Worm (Caenorhabditis elegans) whole organism, mixed stage, embryonic: ENCODE measurements around the gene pqn-39.
A peak's percentile ranks its signal among the peaks of the same experiment; 100 is the strongest.

Experiments
- M03D4.4 ChIP-seq: sonication (generic microtip); optimal IDR thresholded peaks from 2 replicates; lab custom pipeline; 2017; ENCODE audit warnings: mild to moderate bottlenecking, missing genetic modification characterization, missing compliant biosample characterization
- bed-3 ChIP-seq: fragments of 200-800 bp; sonication (Bioruptor generic); optimal IDR thresholded peaks from 3 replicates; lab custom pipeline; 2018; ENCODE audit warnings: mild to moderate bottlenecking, missing genetic modification characterization, moderate library complexity, missing compliant biosample characterization
- blmp-1 ChIP-seq: fragments of 150-350 bp; optimal IDR thresholded peaks from 2 replicates; lab custom pipeline; 2014; ENCODE audit warnings: missing biosample characterization, missing genetic modification characterization
- ceh-39 ChIP-seq: fragments of 150-350 bp; optimal IDR thresholded peaks from 2 replicates; lab custom pipeline; 2014; ENCODE audit warnings: missing biosample characterization, missing genetic modification characterization
- ceh-43 ChIP-seq: fragments of 200-800 bp; sonication (Bioruptor generic); optimal IDR thresholded peaks from 2 replicates; lab custom pipeline; 2018; ENCODE audit warnings: mild to moderate bottlenecking, missing genetic modification characterization, moderate library complexity, missing compliant biosample characterization
- ceh-83 ChIP-seq: fragments of 200-800 bp; sonication (Bioruptor generic); optimal IDR thresholded peaks from 2 replicates; lab custom pipeline; 2018; ENCODE audit warnings: mild to moderate bottlenecking, missing genetic modification characterization, missing compliant biosample characterization
- ces-1 ChIP-seq: fragments of 150-350 bp; optimal IDR thresholded peaks from 2 replicates; lab custom pipeline; 2014; ENCODE audit warnings: missing biosample characterization, missing genetic modification reagents, missing genetic modification characterization
- cnd-1 ChIP-seq: fragments of 200-800 bp; sonication (Bioruptor generic); optimal IDR thresholded peaks from 2 replicates; lab custom pipeline; 2018; ENCODE audit warnings: mild to moderate bottlenecking, missing genetic modification characterization, missing compliant biosample characterization
- drap-1 ChIP-seq: fragments of 200-800 bp; sonication (Bioruptor generic); optimal IDR thresholded peaks from 3 replicates; lab custom pipeline; 2018; ENCODE audit warnings: mild to moderate bottlenecking, missing genetic modification characterization, missing compliant biosample characterization
- elt-1 ChIP-seq: sonication (generic microtip); optimal IDR thresholded peaks from 2 replicates; lab custom pipeline; 2017; ENCODE audit warnings: missing genetic modification characterization, mild to moderate bottlenecking, missing compliant biosample characterization, antibody characterized with exemption, moderate library complexity, borderline replicate concordance; ENCODE audit not compliant: insufficient read depth
- elt-3 ChIP-seq: fragments of 150-350 bp; optimal IDR thresholded peaks from 2 replicates; lab custom pipeline; 2014; ENCODE audit warnings: missing biosample characterization, missing genetic modification characterization
- flh-1 ChIP-seq: fragments of 200-800 bp; sonication (Bioruptor generic); optimal IDR thresholded peaks from 2 replicates; lab custom pipeline; 2018; ENCODE audit warnings: mild to moderate bottlenecking, missing genetic modification characterization, moderate library complexity, missing compliant biosample characterization
- ham-2 ChIP-seq: fragments of 200-800 bp; sonication (Bioruptor generic); optimal IDR thresholded peaks from 2 replicates; lab custom pipeline; 2018; ENCODE audit warnings: mild to moderate bottlenecking, missing genetic modification characterization, missing compliant biosample characterization
- hlh-1 ChIP-seq: fragments of 150-350 bp; optimal IDR thresholded peaks from 2 replicates; lab custom pipeline; 2014; ENCODE audit warnings: missing biosample characterization, missing genetic modification reagents, missing genetic modification characterization
- lin-13 ChIP-seq: fragments of 150-350 bp; optimal IDR thresholded peaks from 2 replicates; lab custom pipeline; 2014; ENCODE audit warnings: missing biosample characterization, missing genetic modification characterization
- lin-32 ChIP-seq: fragments of 200-800 bp; sonication (Bioruptor generic); optimal IDR thresholded peaks from 2 replicates; lab custom pipeline; 2018; ENCODE audit warnings: mild to moderate bottlenecking, missing genetic modification characterization, missing compliant biosample characterization
- lsy-2 ChIP-seq: fragments of 150-350 bp; optimal IDR thresholded peaks from 2 replicates; lab custom pipeline; 2014; ENCODE audit warnings: missing biosample characterization, missing genetic modification characterization
- mab-5 ChIP-seq: fragments of 150-350 bp; optimal IDR thresholded peaks from 2 replicates; lab custom pipeline; 2014; ENCODE audit warnings: missing biosample characterization, missing genetic modification characterization
- mep-1 ChIP-seq: fragments of 150-350 bp; optimal IDR thresholded peaks from 2 replicates; lab custom pipeline; 2017; ENCODE audit warnings: missing biosample characterization, missing genetic modification reagents, missing genetic modification characterization, inconsistent platforms
- mls-2 ChIP-seq: sonication (generic microtip); optimal IDR thresholded peaks from 2 replicates; lab custom pipeline; 2016; ENCODE audit warnings: mild to moderate bottlenecking, missing genetic modification characterization, moderate library complexity, missing compliant biosample characterization
- nhr-12 ChIP-seq: fragments of 150-350 bp; optimal IDR thresholded peaks from 2 replicates; lab custom pipeline; 2014; ENCODE audit warnings: missing biosample characterization, missing genetic modification characterization
- nhr-2 ChIP-seq: fragments of 150-350 bp; optimal IDR thresholded peaks from 2 replicates; lab custom pipeline; 2014; ENCODE audit warnings: missing biosample characterization, missing genetic modification characterization
- nhr-237 ChIP-seq: fragments of 150-350 bp; optimal IDR thresholded peaks from 2 replicates; lab custom pipeline; 2014; ENCODE audit warnings: missing biosample characterization, missing genetic modification characterization
- nhr-28 ChIP-seq: fragments of 150-350 bp; optimal IDR thresholded peaks from 2 replicates; lab custom pipeline; 2014; ENCODE audit warnings: missing biosample characterization, missing genetic modification characterization
- nhr-76 ChIP-seq: sonication (generic microtip); optimal IDR thresholded peaks from 2 replicates; lab custom pipeline; 2017; ENCODE audit warnings: missing biosample characterization, missing genetic modification characterization
- pha-4 ChIP-seq: fragments of 150-350 bp; optimal IDR thresholded peaks from 2 replicates; lab custom pipeline; 2018; ENCODE audit warnings: missing biosample characterization, missing genetic modification reagents, missing genetic modification characterization
- sem-2 ChIP-seq: fragments of 200-800 bp; sonication (Bioruptor generic); optimal IDR thresholded peaks from 2 replicates; lab custom pipeline; 2018; ENCODE audit warnings: mild to moderate bottlenecking, missing genetic modification characterization, missing compliant biosample characterization
- snpc-4 ChIP-seq: fragments of 150-350 bp; optimal IDR thresholded peaks from 2 replicates; lab custom pipeline; 2014; ENCODE audit warnings: missing biosample characterization, missing genetic modification characterization
- sptf-1 ChIP-seq: sonication (generic microtip); optimal IDR thresholded peaks from 2 replicates; lab custom pipeline; 2017; ENCODE audit warnings: mild to moderate bottlenecking, missing genetic modification characterization, moderate library complexity, missing compliant biosample characterization
- tbx-8 ChIP-seq: fragments of 200-800 bp; sonication (Bioruptor generic); optimal IDR thresholded peaks from 2 replicates; lab custom pipeline; 2018; ENCODE audit warnings: mild to moderate bottlenecking, missing genetic modification characterization, moderate library complexity, missing compliant biosample characterization
- unc-120 ChIP-seq: sonication (generic microtip); optimal IDR thresholded peaks from 2 replicates; lab custom pipeline; 2017; ENCODE audit warnings: missing genetic modification characterization, missing compliant biosample characterization; ENCODE audit not compliant: poor library complexity, severe bottlenecking
- unc-39 ChIP-seq: fragments of 150-350 bp; optimal IDR thresholded peaks from 2 replicates; lab custom pipeline; 2014; ENCODE audit warnings: missing biosample characterization, missing genetic modification characterization
- unc-62 ChIP-seq: fragments of 150-350 bp; optimal IDR thresholded peaks from 2 replicates; lab custom pipeline; 2014; ENCODE audit warnings: missing biosample characterization, missing genetic modification reagents, missing genetic modification characterization
- zip-8 ChIP-seq: fragments of 150-350 bp; optimal IDR thresholded peaks from 2 replicates; lab custom pipeline; 2014; ENCODE audit warnings: missing biosample characterization, missing genetic modification characterization
- ztf-11 ChIP-seq: fragments of 150-350 bp; optimal IDR thresholded peaks from 2 replicates; lab custom pipeline; 2014; ENCODE audit warnings: missing biosample characterization, missing genetic modification characterization

The pqn-39 gene

DNA sequence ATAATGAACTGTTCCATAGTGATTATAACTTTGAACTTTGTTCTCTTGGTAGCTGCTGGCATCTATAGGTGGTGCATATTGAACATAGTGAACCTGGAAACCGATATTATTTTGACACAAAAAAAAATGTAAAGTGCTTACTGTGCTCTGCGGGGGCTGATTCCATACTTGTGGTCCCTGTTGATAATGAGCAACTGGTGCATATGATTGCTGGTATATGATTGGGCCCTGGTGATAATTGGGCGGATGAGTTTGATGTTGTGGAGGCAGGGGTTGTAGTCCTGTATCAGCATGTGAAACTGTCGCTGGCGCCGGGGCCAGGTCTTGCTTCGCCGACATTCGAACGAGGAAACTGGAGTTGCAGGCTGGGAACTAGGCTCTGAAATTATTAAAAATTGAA is at the start of gene pqn-39:
Gene pqn-39, minus strand, starts transcription at position 385 of the 400 bp plus-strand sequence.
- TF ChIP-seq nhr-12 (tag; lab: Kevin White, UChicago) (no peak), elt-3 (no peak), nhr-237 (tag; lab: Kevin White, UChicago) (no peak), elt-1 (tag; lab: Kevin White, UChicago) (no peak)

DNA sequence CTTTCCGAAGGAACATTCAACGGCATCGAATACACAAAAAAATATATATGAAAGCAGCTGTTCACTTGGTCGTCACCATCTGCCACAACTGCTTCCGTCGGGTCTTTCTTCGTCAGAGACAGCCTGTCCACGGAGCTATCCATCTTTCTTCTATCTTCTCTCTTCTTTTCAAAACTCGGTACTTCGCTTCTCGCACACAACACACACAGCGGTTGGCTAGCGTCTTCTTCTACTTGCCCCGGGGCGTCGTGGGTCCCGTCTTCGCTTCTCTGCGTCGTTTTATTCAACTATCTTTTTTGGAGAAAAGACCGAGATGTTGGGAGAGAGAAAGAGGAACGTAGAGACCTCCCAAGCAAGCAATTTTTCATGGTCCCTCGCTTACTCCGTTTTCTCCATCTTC is 48.2 kb upstream of the pqn-39 start:
- TF ChIP-seq nhr-12 (tag; lab: Kevin White, UChicago) (no peak), drap-1 (GFP tag; lab: Kevin White, UChicago) (no peak), unc-39 (tag; lab: Kevin White, UChicago) (no peak), nhr-2 (tag; lab: Kevin White, UChicago) (no peak), ces-1 (GFP tag; lab: Kevin White, UChicago) (peak; percentile 87), sem-2 (GFP tag; lab: Kevin White, UChicago) (no peak), snpc-4 (tag; lab: Kevin White, UChicago) (no peak), blmp-1 (tag; lab: Kevin White, UChicago) (no peak), elt-3 (no peak), lsy-2 (tag; lab: Kevin White, UChicago) (peak; percentile 18), ceh-43 (no peak), ztf-11 (peak; percentile 38), nhr-237 (tag; lab: Kevin White, UChicago) (no peak), unc-62 (GFP tag; lab: Kevin White, UChicago) (peak; percentile 96), mls-2 (tag; lab: Kevin White, UChicago) (peak; percentile 35), ham-2 (GFP tag; lab: Kevin White, UChicago) (no peak), lin-13 (tag; lab: Kevin White, UChicago) (no peak), unc-120 (tag; lab: Kevin White, UChicago) (peak; percentile 81), ceh-39 (tag; lab: Kevin White, UChicago) (no peak), tbx-8 (no peak), lin-32 (GFP tag; lab: Kevin White, UChicago) (peak; percentile 50), nhr-76 (tag; lab: Kevin White, UChicago) (no peak), mep-1 (tag; lab: Kevin White, UChicago) (no peak), cnd-1 (tag; lab: Kevin White, UChicago) (peak; percentile 91), nhr-28 (tag; lab: Kevin White, UChicago) (no peak), flh-1 (GFP tag; lab: Kevin White, UChicago) (no peak), bed-3 (GFP tag; lab: Kevin White, UChicago) (no peak), pha-4 (tag; lab: Kevin White, UChicago) (no peak), zip-8 (tag; lab: Kevin White, UChicago) (no peak), ceh-83 (GFP tag; lab: Kevin White, UChicago) (no peak), M03D4.4 (peak; percentile 3), mab-5 (tag; lab: Kevin White, UChicago) (no peak), sptf-1 (tag; lab: Kevin White, UChicago) (no peak), elt-1 (tag; lab: Kevin White, UChicago) (no peak), hlh-1 (tag; lab: Kevin White, UChicago) (peak; percentile 99)
- TF ChIP-seq, all 35 proteins: peak for 10

DNA sequence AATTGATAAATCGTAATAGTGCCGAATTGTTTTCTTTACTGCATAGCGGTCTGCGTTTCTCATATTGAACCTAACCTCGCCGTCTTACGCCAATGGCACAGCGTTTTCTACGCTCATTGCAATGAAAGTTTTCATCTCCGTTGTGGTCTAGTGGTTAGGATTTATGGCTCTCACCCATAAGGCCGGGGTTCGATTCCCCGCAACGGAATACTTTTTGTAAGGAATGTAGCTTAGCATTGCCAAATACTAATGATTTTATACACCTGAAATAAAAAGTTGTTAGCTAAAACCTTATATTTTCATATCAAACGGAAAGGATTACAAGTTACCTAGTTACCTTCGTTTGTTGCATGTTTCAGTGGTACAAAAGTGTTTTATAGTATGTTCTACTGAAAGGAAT is 47.3 kb upstream of the pqn-39 start:
- TF ChIP-seq unc-120 (tag; lab: Kevin White, UChicago) (peak; percentile 99), unc-39 (tag; lab: Kevin White, UChicago) (no peak), mls-2 (tag; lab: Kevin White, UChicago) (peak; percentile 88), nhr-237 (tag; lab: Kevin White, UChicago) (peak; percentile 20), pha-4 (tag; lab: Kevin White, UChicago) (peak; percentile 64), lsy-2 (tag; lab: Kevin White, UChicago) (peak; percentile 1), M03D4.4 (peak; percentile 87), zip-8 (tag; lab: Kevin White, UChicago) (no peak), hlh-1 (tag; lab: Kevin White, UChicago) (peak; percentile 27), snpc-4 (tag; lab: Kevin White, UChicago) (no peak), ceh-39 (tag; lab: Kevin White, UChicago) (no peak), bed-3 (GFP tag; lab: Kevin White, UChicago) (peak; percentile 79), lin-13 (tag; lab: Kevin White, UChicago) (no peak), sptf-1 (tag; lab: Kevin White, UChicago) (peak; percentile 93), ceh-43 (peak; percentile 78), flh-1 (GFP tag; lab: Kevin White, UChicago) (peak; percentile 66), ceh-83 (GFP tag; lab: Kevin White, UChicago) (peak; percentile 85), sem-2 (GFP tag; lab: Kevin White, UChicago) (peak; percentile 66), cnd-1 (tag; lab: Kevin White, UChicago) (peak; percentile 81), ham-2 (GFP tag; lab: Kevin White, UChicago) (peak; percentile 92), ces-1 (GFP tag; lab: Kevin White, UChicago) (peak; percentile 62), nhr-2 (tag; lab: Kevin White, UChicago) (no peak), lin-32 (GFP tag; lab: Kevin White, UChicago) (peak; percentile 61), elt-1 (tag; lab: Kevin White, UChicago) (no peak), tbx-8 (peak; percentile 23), drap-1 (GFP tag; lab: Kevin White, UChicago) (peak; percentile 91), mab-5 (tag; lab: Kevin White, UChicago) (peak; percentile 47), nhr-76 (tag; lab: Kevin White, UChicago) (no peak), nhr-28 (tag; lab: Kevin White, UChicago) (peak; percentile 40), nhr-12 (tag; lab: Kevin White, UChicago) (peak; percentile 48), elt-3 (no peak), blmp-1 (tag; lab: Kevin White, UChicago) (no peak), ztf-11 (no peak), mep-1 (tag; lab: Kevin White, UChicago) (peak; percentile 78), unc-62 (GFP tag; lab: Kevin White, UChicago) (peak; percentile 34)
